Worm (Caenorhabditis elegans) whole organism, L4 larva: Measurements from ENCODE around the gene wdr-20.
A peak's percentile ranks its signal among the peaks of the same experiment; 100 is the strongest.

Source experiments
- F26F4.8 ChIP-seq: fragments of 200-800 bp; sonication (Bioruptor generic); conservative IDR thresholded peaks from 2 replicates; pipeline ENCODE4 v1.3.6; 2022; ENCODE audit warnings: missing genetic modification characterization, missing compliant biosample characterization
- F49E8.2 ChIP-seq: sonication (generic microtip); optimal IDR thresholded peaks from 2 replicates; lab custom pipeline; 2016; ENCODE audit warnings: missing compliant biosample characterization, mild to moderate bottlenecking, missing genetic modification characterization, borderline replicate concordance
- T20F7.1 ChIP-seq: fragments of 200-800 bp; sonication (Bioruptor generic); optimal IDR thresholded peaks from 2 replicates; lab custom pipeline; 2018; ENCODE audit warnings: mild to moderate bottlenecking, missing genetic modification characterization, missing compliant biosample characterization
- T26A8.4 ChIP-seq: fragments of 200-800 bp; sonication (Bioruptor generic); IDR thresholded peaks from 2 replicates; pipeline ENCODE4 v1.3.6; 2022; ENCODE audit warnings: missing genetic modification characterization, missing compliant biosample characterization
- Y105C5A.15 ChIP-seq: fragments of 200-800 bp; sonication (Bioruptor generic); IDR thresholded peaks from 2 replicates; pipeline ENCODE4 v1.3.6; 2022; ENCODE audit warnings: missing genetic modification characterization, missing compliant biosample characterization
- Y48G9A.11 ChIP-seq: fragments of 200-800 bp; sonication (Bioruptor generic); IDR thresholded peaks from 2 replicates; pipeline ENCODE4 v1.3.6; 2022; ENCODE audit warnings: missing genetic modification reagents, missing genetic modification characterization, missing compliant biosample characterization
- Y75B8A.6 ChIP-seq: fragments of 200-800 bp; sonication (Bioruptor generic); IDR thresholded peaks from 2 replicates; pipeline ENCODE4 v1.3.6; 2022; ENCODE audit warnings: missing genetic modification reagents, missing genetic modification characterization, missing compliant biosample characterization
- ZK337.2 ChIP-seq: fragments of 200-800 bp; sonication (Bioruptor generic); IDR thresholded peaks from 2 replicates; pipeline ENCODE4 v1.3.6; 2022; ENCODE audit warnings: missing genetic modification reagents, missing genetic modification characterization, missing compliant biosample characterization
- ZK546.5 ChIP-seq, 2 experiments: sonication (generic microtip); optimal IDR thresholded peaks; 2 replicates each; lab custom pipeline; 2017; ENCODE audit warnings: missing biosample characterization in 2 of 2, missing genetic modification characterization in 2 of 2
- ceh-32 ChIP-seq: sonication (generic microtip); optimal IDR thresholded peaks from 2 replicates; lab custom pipeline; 2016; ENCODE audit warnings: mild to moderate bottlenecking, missing genetic modification characterization, missing compliant biosample characterization; ENCODE audit not compliant: poor library complexity
- ceh-44 ChIP-seq: fragments of 200-800 bp; sonication (Bioruptor generic); IDR thresholded peaks from 2 replicates; pipeline ENCODE4 v1.3.6; 2022; ENCODE audit warnings: missing genetic modification reagents, missing genetic modification characterization, missing compliant biosample characterization
- cey-2 ChIP-seq: sonication (generic microtip); optimal IDR thresholded peaks from 3 replicates; lab custom pipeline; 2017; ENCODE audit warnings: missing genetic modification characterization, mild to moderate bottlenecking, missing compliant biosample characterization, antibody characterized with exemption, borderline replicate concordance; ENCODE audit not compliant: insufficient read depth
- daf-12 ChIP-seq: fragments of 150-350 bp; optimal IDR thresholded peaks from 2 replicates; lab custom pipeline; 2014; ENCODE audit warnings: missing biosample characterization, missing genetic modification reagents, missing genetic modification characterization
- daf-16 ChIP-seq, 3 experiments: sonication (generic microtip); optimal IDR thresholded peaks; 2 replicates each; lab custom pipeline; 2016 to 2017; ENCODE audit warnings: missing genetic modification characterization in 3 of 3, missing genetic modification reagents in 3 of 3, mild to moderate bottlenecking in 2 of 3, missing compliant biosample characterization in 2 of 3, missing biosample characterization in 1 of 3, moderate library complexity in 1 of 3
- daf-19 ChIP-seq: fragments of 200-800 bp; sonication (Bioruptor generic); conservative IDR thresholded peaks from 2 replicates; pipeline ENCODE4 v1.3.6; 2022; ENCODE audit warnings: missing genetic modification characterization, missing compliant biosample characterization
- daf-8 ChIP-seq: fragments of 200-800 bp; sonication (Bioruptor generic); IDR thresholded peaks from 2 replicates; pipeline ENCODE4 v1.3.6; 2022; ENCODE audit warnings: missing genetic modification characterization, missing compliant biosample characterization
- dmd-6 ChIP-seq: fragments of 200-800 bp; sonication (Bioruptor generic); IDR thresholded peaks from 2 replicates; pipeline ENCODE4 v1.3.6; 2022; ENCODE audit warnings: missing genetic modification reagents, missing genetic modification characterization, missing compliant biosample characterization
- dmd-9 ChIP-seq: fragments of 200-800 bp; sonication (Bioruptor generic); IDR thresholded peaks from 2 replicates; pipeline ENCODE4 v1.3.6; 2022; ENCODE audit warnings: missing genetic modification reagents, missing genetic modification characterization, missing compliant biosample characterization
- dpl-1 ChIP-seq: fragments of 150-350 bp; optimal IDR thresholded peaks from 2 replicates; lab custom pipeline; 2014; ENCODE audit warnings: missing biosample characterization, missing genetic modification reagents, missing genetic modification characterization
- duxl-1 ChIP-seq: sonication (generic microtip); optimal IDR thresholded peaks from 2 replicates; lab custom pipeline; 2016; ENCODE audit warnings: mild to moderate bottlenecking, missing genetic modification characterization, moderate library complexity, missing compliant biosample characterization; ENCODE audit not compliant: poor library complexity
- dve-1 ChIP-seq: sonication (generic microtip); optimal IDR thresholded peaks from 2 replicates; lab custom pipeline; 2017; ENCODE audit warnings: antibody characterized with exemption, mild to moderate bottlenecking, missing genetic modification characterization, missing compliant biosample characterization; ENCODE audit not compliant: insufficient read depth
- egl-43 ChIP-seq: fragments of 200-800 bp; sonication (Bioruptor generic); IDR thresholded peaks from 2 replicates; pipeline ENCODE4 v1.3.6; 2022; ENCODE audit warnings: missing genetic modification reagents, missing genetic modification characterization, missing compliant biosample characterization
- hlh-30 ChIP-seq: sonication (generic microtip); optimal IDR thresholded peaks from 2 replicates; lab custom pipeline; 2017; ENCODE audit warnings: antibody characterized with exemption, mild to moderate bottlenecking, missing genetic modification characterization, missing compliant biosample characterization; ENCODE audit not compliant: insufficient read depth
- hmg-1.1 ChIP-seq: fragments of 200-800 bp; sonication (Bioruptor generic); IDR thresholded peaks from 2 replicates; pipeline ENCODE4 v1.3.6; 2022; ENCODE audit warnings: missing genetic modification reagents, missing genetic modification characterization, missing compliant biosample characterization
- jun-1 ChIP-seq: fragments of 150-350 bp; optimal IDR thresholded peaks from 2 replicates; lab custom pipeline; 2014; ENCODE audit warnings: missing biosample characterization, missing genetic modification reagents, missing genetic modification characterization
- lin-13 ChIP-seq: fragments of 150-350 bp; optimal IDR thresholded peaks from 2 replicates; lab custom pipeline; 2014; ENCODE audit warnings: missing biosample characterization, missing genetic modification reagents, missing genetic modification characterization
- lin-38 ChIP-seq: fragments of 200-800 bp; sonication (Bioruptor generic); IDR thresholded peaks from 2 replicates; pipeline ENCODE4 v1.3.6; 2022; ENCODE audit warnings: missing genetic modification reagents, missing genetic modification characterization, missing compliant biosample characterization
- lir-3 ChIP-seq: sonication (generic microtip); optimal IDR thresholded peaks from 2 replicates; lab custom pipeline; 2016; ENCODE audit warnings: mild to moderate bottlenecking, missing genetic modification characterization, missing compliant biosample characterization
- lsy-2 ChIP-seq, 2 experiments: fragments of 150-350 bp in 1 of 2; sonication (generic microtip) in 1 of 2; optimal IDR thresholded peaks; 2 replicates each; lab custom pipeline; 2014 to 2017; ENCODE audit warnings: missing biosample characterization in 2 of 2, missing genetic modification characterization in 2 of 2
- madf-5 ChIP-seq, 2 experiments: fragments of 200-800 bp; sonication (Bioruptor generic); IDR thresholded peaks; 2 replicates each; pipeline ENCODE4 v1.3.6; 2022; ENCODE audit warnings: missing compliant biosample characterization in 2 of 2, missing genetic modification characterization in 2 of 2
- mdl-1 ChIP-seq, 2 experiments: fragments of 150-350 bp in 1 of 2; sonication (generic microtip) in 1 of 2; optimal IDR thresholded peaks; 2 replicates each; lab custom pipeline; 2014 to 2017; ENCODE audit warnings: missing biosample characterization in 2 of 2, missing genetic modification characterization in 2 of 2
- mes-2 ChIP-seq: sonication (generic microtip); optimal IDR thresholded peaks from 2 replicates; lab custom pipeline; 2016; ENCODE audit warnings: missing genotype, mild to moderate bottlenecking, missing genetic modification characterization, missing compliant biosample characterization; ENCODE audit not compliant: poor library complexity, severe bottlenecking
- mxl-2 ChIP-seq: fragments of 200-800 bp; sonication (Bioruptor generic); conservative IDR thresholded peaks from 2 replicates; pipeline ENCODE4 v1.3.6; 2022; ENCODE audit warnings: missing genetic modification reagents, missing genetic modification characterization, missing compliant biosample characterization
- nhr-10 ChIP-seq: fragments of 150-350 bp; optimal IDR thresholded peaks from 2 replicates; lab custom pipeline; 2014; ENCODE audit warnings: missing biosample characterization, missing genetic modification characterization
- nhr-111 ChIP-seq: fragments of 200-800 bp; sonication (Bioruptor generic); optimal IDR thresholded peaks from 2 replicates; lab custom pipeline; 2018; ENCODE audit warnings: mild to moderate bottlenecking, missing genetic modification characterization, missing compliant biosample characterization
- nhr-28 ChIP-seq: fragments of 150-350 bp; optimal IDR thresholded peaks from 2 replicates; lab custom pipeline; 2014; ENCODE audit warnings: missing biosample characterization, missing genetic modification characterization
- nhr-48 ChIP-seq: sonication (generic microtip); optimal IDR thresholded peaks from 2 replicates; lab custom pipeline; 2016; ENCODE audit warnings: mild to moderate bottlenecking, missing genetic modification characterization, missing compliant biosample characterization
- nhr-6 ChIP-seq: fragments of 150-350 bp; optimal IDR thresholded peaks from 2 replicates; lab custom pipeline; 2014; ENCODE audit warnings: missing biosample characterization, missing genetic modification characterization
- sdz-12 ChIP-seq: fragments of 200-800 bp; sonication (Bioruptor generic); optimal IDR thresholded peaks from 2 replicates; lab custom pipeline; 2018; ENCODE audit warnings: mild to moderate bottlenecking, missing genetic modification characterization, missing compliant biosample characterization
- spr-3 ChIP-seq: fragments of 200-800 bp; sonication (Bioruptor generic); optimal IDR thresholded peaks from 2 replicates; lab custom pipeline; 2018; ENCODE audit warnings: mild to moderate bottlenecking, missing genetic modification characterization, missing compliant biosample characterization
- unc-130 ChIP-seq: sonication (generic microtip); optimal IDR thresholded peaks from 2 replicates; lab custom pipeline; 2016; ENCODE audit warnings: missing genetic modification reagents, missing genetic modification characterization, missing compliant biosample characterization
- unc-62 ChIP-seq, 3 experiments: fragments of 150-350 bp in 1 of 3; sonication (generic microtip); optimal IDR thresholded peaks in 2 of 3; peaks in 1 of 3; 1 replicate in 1 of 3; 2 replicates in 2 of 3; lab custom pipeline; 2014 to 2017; ENCODE audit warnings: missing biosample characterization in 3 of 3, missing genetic modification characterization in 3 of 3, missing genetic modification reagents in 3 of 3, missing genotype in 1 of 3
- vab-7 ChIP-seq: fragments of 200-800 bp; sonication (Bioruptor generic); IDR thresholded peaks from 2 replicates; pipeline ENCODE4 v1.3.6; 2022; ENCODE audit warnings: missing genetic modification reagents, missing genetic modification characterization, missing compliant biosample characterization
- zfp-2 ChIP-seq: sonication (generic microtip); optimal IDR thresholded peaks from 2 replicates; lab custom pipeline; 2016; ENCODE audit warnings: mild to moderate bottlenecking, missing genetic modification characterization, missing compliant biosample characterization
- zfp-3 ChIP-seq: fragments of 200-800 bp; sonication (Bioruptor generic); conservative IDR thresholded peaks from 2 replicates; pipeline ENCODE4 v1.3.6; 2022; ENCODE audit warnings: missing genetic modification reagents, missing genetic modification characterization, missing compliant biosample characterization

The wdr-20 gene

ce11 chrV:10091152-10091551 lies 42.8 kb downstream of the wdr-20 start, which contains the start of gene R04B5.11:
Gene R04B5.11 (minus strand): TSS chrV:10091252.
- TF ChIP-seq sdz-12 (GFP tag; lab: Kevin White, UChicago) (no peak), unc-130 (GFP tag; lab: Kevin White, UChicago) (no peak), F49E8.2 (tag; lab: Kevin White, UChicago) (no peak), nhr-111 (GFP tag; lab: Kevin White, UChicago) (no peak), dpl-1 (no peak), jun-1 (tag; lab: Kevin White, UChicago) (no peak), hmg-1.1 (GFP tag; lab: Robert Waterston, UW) (no peak), madf-5 (GFP tag; IDR thresholded peaks at IDR 0.05; lab: Robert Waterston, UW) (no peak), dmd-9 (GFP tag; lab: Robert Waterston, UW) (no peak), lin-13 (GFP tag; lab: Kevin White, UChicago) (no peak), T20F7.1 (no peak), Y75B8A.6 (GFP tag; lab: Robert Waterston, UW) (no peak), vab-7 (GFP tag; lab: Robert Waterston, UW) (no peak), zfp-3 (GFP tag; lab: Robert Waterston, UW) (no peak), ceh-44 (GFP tag; lab: Robert Waterston, UW) (no peak)

DNA sequence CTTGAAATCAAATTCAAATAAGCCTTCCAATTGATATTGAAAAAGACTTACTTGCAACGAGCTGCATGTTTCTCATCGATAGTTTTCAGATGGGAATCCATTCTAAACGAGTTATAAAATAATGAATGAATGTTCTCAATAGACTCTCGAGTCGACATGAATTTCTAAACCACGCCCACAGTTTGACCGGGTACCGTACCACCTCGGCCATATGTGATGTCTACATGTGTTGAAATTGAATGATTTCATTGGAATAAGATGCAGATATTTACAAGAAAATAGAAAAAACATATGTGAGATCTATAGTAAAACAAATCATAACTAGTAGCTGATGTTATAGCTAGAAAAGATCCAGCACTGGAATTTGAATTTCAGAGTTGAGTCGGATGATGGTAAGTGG lies 43.5 kb downstream of the wdr-20 start, which contains the start of gene R04B5.7:
TSS of gene R04B5.7 (minus strand) at position 101 of the 400 bp plus-strand sequence.
- peak in 1 of 2 experiments; percentile 19 for TF ChIP-seq unc-62 (GFP tag; optimal IDR thresholded peaks at IDR 0.05 in 1 of 2; lab: Kevin White, UChicago)
- TF ChIP-seq unc-62 (tag; optimal IDR thresholded peaks at IDR 0.05; lab: Kevin White, UChicago), result no peak
- no peak for TF ChIP-seq daf-19 (GFP tag; lab: Robert Waterston, UW)
- no peak for TF ChIP-seq mes-2 (tag; lab: Kevin White, UChicago)
- no peak for TF ChIP-seq zfp-2 (tag; lab: Kevin White, UChicago)
- no peak for TF ChIP-seq nhr-6 (tag; lab: Kevin White, UChicago)
- no peak for TF ChIP-seq egl-43 (GFP tag; lab: Robert Waterston, UW)

DNA sequence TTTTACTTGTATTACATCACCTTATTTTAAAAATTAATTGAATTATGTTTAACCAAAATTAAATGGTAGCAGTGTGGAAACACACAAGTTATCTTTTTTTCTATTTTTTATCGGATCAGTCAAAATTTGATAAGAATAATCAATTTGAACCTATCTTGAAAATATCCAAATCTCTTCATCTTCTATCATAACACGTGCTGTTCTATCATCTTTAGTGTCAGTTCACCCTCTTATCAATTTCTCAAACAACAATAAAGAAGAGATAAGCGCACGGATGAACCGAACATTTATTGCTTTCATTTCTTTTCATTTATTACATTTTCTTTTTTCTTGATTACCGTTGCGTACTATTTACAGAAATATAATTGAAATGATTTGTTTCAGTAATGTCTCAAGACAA lies 46.9 kb downstream of the wdr-20 start, which contains the start of gene R04B5.5:
TSS of gene R04B5.5 (plus strand) at position 378 of the 400 bp plus-strand sequence.
- no peak for TF ChIP-seq Y48G9A.11 (GFP tag; lab: Robert Waterston, UW)
- no peak for TF ChIP-seq vab-7 (GFP tag; lab: Robert Waterston, UW)
- TF ChIP-seq nhr-48 (tag; lab: Kevin White, UChicago), result peak; percentile 49
- TF ChIP-seq nhr-28 (tag; lab: Kevin White, UChicago), result peak; percentile 90
- TF ChIP-seq daf-12 (tag; lab: Kevin White, UChicago), result no peak
- TF ChIP-seq dmd-6 (GFP tag; lab: Robert Waterston, UW), result peak; percentile 67
- no peak for TF ChIP-seq Y105C5A.15 (GFP tag; lab: Robert Waterston, UW)
- TF ChIP-seq ZK337.2 (GFP tag; lab: Robert Waterston, UW), result no peak
- no peak for TF ChIP-seq lir-3 (tag; lab: Kevin White, UChicago)
- peak; percentile 58 for TF ChIP-seq hlh-30 (tag; lab: Kevin White, UChicago)
- TF ChIP-seq F26F4.8 (GFP tag; lab: Robert Waterston, UW), result no peak
- TF ChIP-seq unc-130 (GFP tag; lab: Kevin White, UChicago), result no peak
- TF ChIP-seq ZK546.5 (tag; optimal IDR thresholded peaks at IDR 0.05; lab: Kevin White, UChicago), result no peak
- TF ChIP-seq mxl-2 (GFP tag; lab: Robert Waterston, UW), result no peak
- TF ChIP-seq lsy-2 (tag; optimal IDR thresholded peaks at IDR 0.05; lab: Kevin White, UChicago), result peak in 1 of 2 experiments; percentile 33
- TF ChIP-seq cey-2 (tag; lab: Kevin White, UChicago), result no peak
- TF ChIP-seq duxl-1 (tag; lab: Kevin White, UChicago), result no peak
- no peak for TF ChIP-seq egl-43 (GFP tag; lab: Robert Waterston, UW)
- TF ChIP-seq ceh-44 (GFP tag; lab: Robert Waterston, UW), result no peak
- peak; percentile 98 for TF ChIP-seq dve-1
- no peak for TF ChIP-seq ceh-32 (tag; lab: Kevin White, UChicago)
- TF ChIP-seq nhr-10 (tag; lab: Kevin White, UChicago), result peak; percentile 85
- TF ChIP-seq T26A8.4 (GFP tag; lab: Robert Waterston, UW), result no peak
- TF ChIP-seq daf-8 (GFP tag; lab: Robert Waterston, UW), result no peak
- TF ChIP-seq mdl-1 (tag; optimal IDR thresholded peaks at IDR 0.05; lab: Kevin White, UChicago), result peak in 1 of 2 experiments; percentile 85
- no peak for TF ChIP-seq daf-16 (GFP tag; optimal IDR thresholded peaks at IDR 0.05; lab: Kevin White, UChicago)
- peak; percentile 70 for TF ChIP-seq daf-16 (tag; optimal IDR thresholded peaks at IDR 0.05; lab: Kevin White, UChicago)
- no peak for TF ChIP-seq spr-3 (GFP tag; lab: Kevin White, UChicago)
- TF ChIP-seq lin-38 (GFP tag; lab: Robert Waterston, UW), result no peak
